Fruit fly (Drosophila melanogaster) S2 (cell line): Measurements from ENCODE around the gene CG5131.

Experiments used
- CG8478 ChIP-seq: fragments of >200 bp; optimal IDR thresholded peaks from 2 replicates; lab custom pipeline; 2018
- CTCF ChIP-seq, 2 experiments: fragments of >200 bp; optimal IDR thresholded peaks; 2 replicates each; lab custom pipeline; 2018

CG5131 gene

dm6 chr2L:17484174-17484573 is at the start of gene CG5131, which contains the start of gene GCS2beta:
TSS of gene CG5131 (plus strand) at chr2L:17484501.
TSS of gene GCS2beta (minus strand) at chr2L:17484307.
- peak in 1 of 2 experiments; percentile 18 for TF ChIP-seq CTCF (optimal IDR thresholded peaks at IDR 0.05; lab: Kevin White, UChicago)
- no peak for TF ChIP-seq CG8478 (lab: Kevin White, UChicago)

- TF ChIP-seq CG8478 (lab: Kevin White, UChicago) (no peak), CTCF (optimal IDR thresholded peaks at IDR 0.05; lab: Kevin White, UChicago) (no peak)
Measured at dm6 chr2L:17436500-17436899, 47.8 kb upstream of the CG5131 start, which contains the start of gene CG33928. TSS of gene CG33928 (minus strand) at chr2L:17436600.

dm6 chr2L:17437594-17437993 is 46.7 kb upstream of the CG5131 start:
- TF ChIP-seq CG8478 (lab: Kevin White, UChicago) (no peak), CTCF (optimal IDR thresholded peaks at IDR 0.05; lab: Kevin White, UChicago) (no peak)

- TF ChIP-seq CG8478 (lab: Kevin White, UChicago) (no peak), CTCF (optimal IDR thresholded peaks at IDR 0.05; lab: Kevin White, UChicago) (no peak)
Measured at dm6 chr2L:17447071-17447470, 37.2 kb upstream of the CG5131 start.

dm6 chr2L:17448435-17448834 is 35.9 kb upstream of the CG5131 start:
- no peak for TF ChIP-seq CG8478 (lab: Kevin White, UChicago)

- no peak for TF ChIP-seq CTCF (optimal IDR thresholded peaks at IDR 0.05; lab: Kevin White, UChicago)
- TF ChIP-seq CG8478 (lab: Kevin White, UChicago) = no peak
Measured at dm6 chr2L:17449608-17450504, 34.4 kb upstream of the CG5131 start, which contains the start of gene dl. TSS of gene dl (minus strand) at chr2L:17450364.

dm6 chr2L:17450505-17451415 is 33.5 kb upstream of the CG5131 start:
- TF ChIP-seq CTCF (optimal IDR thresholded peaks at IDR 0.05; lab: Kevin White, UChicago) = no peak
- no peak for TF ChIP-seq CG8478 (lab: Kevin White, UChicago)

- TF ChIP-seq CTCF (optimal IDR thresholded peaks at IDR 0.05; lab: Kevin White, UChicago) = no peak
- TF ChIP-seq CG8478 (lab: Kevin White, UChicago) = no peak
Measured at dm6 chr2L:17452084-17452483, 32.2 kb upstream of the CG5131 start.

- TF ChIP-seq CTCF (optimal IDR thresholded peaks at IDR 0.05; lab: Kevin White, UChicago) (no peak), CG8478 (lab: Kevin White, UChicago) (no peak)
Measured at dm6 chr2L:17452624-17453023, 31.7 kb upstream of the CG5131 start, which contains the start of gene CG5050. TSS of gene CG5050 (plus strand) at chr2L:17452924.

dm6 chr2L:17455823-17456222 is 28.5 kb upstream of the CG5131 start, which contains the start of gene SPH93:
TSS of gene SPH93 (minus strand) at chr2L:17455923.
- TF ChIP-seq CTCF (optimal IDR thresholded peaks at IDR 0.05; lab: Kevin White, UChicago) (no peak), CG8478 (lab: Kevin White, UChicago) (no peak)

dm6 chr2L:17457944-17458343 is 26.4 kb upstream of the CG5131 start, which contains the start of gene CG18563:
TSS of gene CG18563 (minus strand) at chr2L:17458044.
- TF ChIP-seq CTCF (optimal IDR thresholded peaks at IDR 0.05; lab: Kevin White, UChicago) = no peak
- no peak for TF ChIP-seq CG8478 (lab: Kevin White, UChicago)

dm6 chr2L:17465915-17466677 is 18.2 kb upstream of the CG5131 start:
- TF ChIP-seq CTCF (optimal IDR thresholded peaks at IDR 0.05; lab: Kevin White, UChicago) (peak; percentile 48 to 54), CG8478 (lab: Kevin White, UChicago) (no peak)

dm6 chr2L:17466950-17467349 is 17.4 kb upstream of the CG5131 start:
- no peak for TF ChIP-seq CTCF (optimal IDR thresholded peaks at IDR 0.05; lab: Kevin White, UChicago)
- no peak for TF ChIP-seq CG8478 (lab: Kevin White, UChicago)

- TF ChIP-seq CG8478 (lab: Kevin White, UChicago) = no peak
- no peak for TF ChIP-seq CTCF (optimal IDR thresholded peaks at IDR 0.05; lab: Kevin White, UChicago)
Measured at dm6 chr2L:17470630-17471029, 13.7 kb upstream of the CG5131 start.
